Worm (Caenorhabditis elegans) whole organism, L4 larva: ENCODE measurements around the gene T19D12.10.
A peak's percentile ranks its signal among the peaks of the same experiment; 100 is the strongest.

Experiments
- F44E2.7 ChIP-seq: fragments of 200-800 bp; sonication (Bioruptor generic); IDR thresholded peaks from 2 replicates; pipeline ENCODE4 v2.1.2; 2022; ENCODE audit warnings: missing genetic modification characterization, missing compliant biosample characterization
- F49E8.2 ChIP-seq: sonication (generic microtip); optimal IDR thresholded peaks from 2 replicates; lab custom pipeline; 2016; ENCODE audit warnings: missing compliant biosample characterization, mild to moderate bottlenecking, missing genetic modification characterization, borderline replicate concordance
- R02D3.7 ChIP-seq: fragments of 150-350 bp; sonication (generic microtip); optimal IDR thresholded peaks from 3 replicates; lab custom pipeline; 2014; ENCODE audit warnings: missing biosample characterization, missing genetic modification characterization
- T20F7.1 ChIP-seq: fragments of 200-800 bp; sonication (Bioruptor generic); optimal IDR thresholded peaks from 2 replicates; lab custom pipeline; 2018; ENCODE audit warnings: mild to moderate bottlenecking, missing genetic modification characterization, missing compliant biosample characterization
- Y105C5A.15 ChIP-seq: fragments of 200-800 bp; sonication (Bioruptor generic); IDR thresholded peaks from 2 replicates; pipeline ENCODE4 v1.3.6; 2022; ENCODE audit warnings: missing genetic modification characterization, missing compliant biosample characterization
- Y75B8A.6 ChIP-seq: fragments of 200-800 bp; sonication (Bioruptor generic); IDR thresholded peaks from 2 replicates; pipeline ENCODE4 v1.3.6; 2022; ENCODE audit warnings: missing genetic modification reagents, missing genetic modification characterization, missing compliant biosample characterization
- aha-1 ChIP-seq: fragments of 150-350 bp; peaks from one replicate; lab custom pipeline; 2014; ENCODE audit warnings: missing biosample characterization, missing genetic modification characterization
- ama-1 ChIP-seq: fragments of 150-350 bp; optimal IDR thresholded peaks from 2 replicates; lab custom pipeline; 2014; ENCODE audit warnings: inconsistent platforms, mixed read lengths
- arid-1 ChIP-seq: fragments of 200-800 bp; sonication (Bioruptor generic); conservative IDR thresholded peaks from 2 replicates; pipeline ENCODE4 v1.3.6; 2022; ENCODE audit warnings: missing genetic modification reagents, missing genetic modification characterization, missing compliant biosample characterization
- ceh-32 ChIP-seq: sonication (generic microtip); optimal IDR thresholded peaks from 2 replicates; lab custom pipeline; 2016; ENCODE audit warnings: mild to moderate bottlenecking, missing genetic modification characterization, missing compliant biosample characterization; ENCODE audit not compliant: poor library complexity
- ceh-82 ChIP-seq: sonication (generic microtip); optimal IDR thresholded peaks from 2 replicates; lab custom pipeline; 2017; ENCODE audit warnings: missing biosample characterization, missing genetic modification characterization
- ces-1 ChIP-seq: fragments of 150-350 bp; sonication (generic microtip); optimal IDR thresholded peaks from 4 replicates; lab custom pipeline; 2014; ENCODE audit warnings: missing biosample characterization, missing genetic modification reagents, missing genetic modification characterization
- cey-2 ChIP-seq: sonication (generic microtip); optimal IDR thresholded peaks from 3 replicates; lab custom pipeline; 2017; ENCODE audit warnings: missing genetic modification characterization, mild to moderate bottlenecking, missing compliant biosample characterization, antibody characterized with exemption, borderline replicate concordance; ENCODE audit not compliant: insufficient read depth
- ctbp-1 ChIP-seq: fragments of 200-800 bp; sonication (Bioruptor generic); IDR thresholded peaks from 2 replicates; pipeline ENCODE4 v1.3.6; 2022; ENCODE audit warnings: missing genetic modification reagents, missing genetic modification characterization, missing compliant biosample characterization
- dmd-6 ChIP-seq: fragments of 200-800 bp; sonication (Bioruptor generic); IDR thresholded peaks from 2 replicates; pipeline ENCODE4 v1.3.6; 2022; ENCODE audit warnings: missing genetic modification reagents, missing genetic modification characterization, missing compliant biosample characterization
- dmd-9 ChIP-seq: fragments of 200-800 bp; sonication (Bioruptor generic); IDR thresholded peaks from 2 replicates; pipeline ENCODE4 v1.3.6; 2022; ENCODE audit warnings: missing genetic modification reagents, missing genetic modification characterization, missing compliant biosample characterization
- duxl-1 ChIP-seq: sonication (generic microtip); optimal IDR thresholded peaks from 2 replicates; lab custom pipeline; 2016; ENCODE audit warnings: mild to moderate bottlenecking, missing genetic modification characterization, moderate library complexity, missing compliant biosample characterization; ENCODE audit not compliant: poor library complexity
- egl-27 ChIP-seq: sonication (generic microtip); optimal IDR thresholded peaks from 3 replicates; lab custom pipeline; 2017; ENCODE audit warnings: missing biosample characterization, missing genetic modification reagents, missing genetic modification characterization
- egl-43 ChIP-seq: fragments of 200-800 bp; sonication (Bioruptor generic); IDR thresholded peaks from 2 replicates; pipeline ENCODE4 v1.3.6; 2022; ENCODE audit warnings: missing genetic modification reagents, missing genetic modification characterization, missing compliant biosample characterization
- hlh-30 ChIP-seq: sonication (generic microtip); optimal IDR thresholded peaks from 2 replicates; lab custom pipeline; 2017; ENCODE audit warnings: antibody characterized with exemption, mild to moderate bottlenecking, missing genetic modification characterization, missing compliant biosample characterization; ENCODE audit not compliant: insufficient read depth
- jun-1 ChIP-seq: fragments of 150-350 bp; optimal IDR thresholded peaks from 2 replicates; lab custom pipeline; 2014; ENCODE audit warnings: missing biosample characterization, missing genetic modification reagents, missing genetic modification characterization
- lin-1 ChIP-seq: fragments of 200-800 bp; sonication (Bioruptor generic); IDR thresholded peaks from 2 replicates; pipeline ENCODE4 v1.3.6; 2022; ENCODE audit warnings: missing genetic modification reagents, missing genetic modification characterization, missing compliant biosample characterization
- lin-13 ChIP-seq: fragments of 150-350 bp; optimal IDR thresholded peaks from 2 replicates; lab custom pipeline; 2014; ENCODE audit warnings: missing biosample characterization, missing genetic modification reagents, missing genetic modification characterization
- lin-29 ChIP-seq: fragments of 200-800 bp; sonication (Bioruptor generic); IDR thresholded peaks from 2 replicates; pipeline ENCODE4 v1.3.6; 2022; ENCODE audit warnings: missing genetic modification reagents, missing genetic modification characterization, missing compliant biosample characterization
- lin-38 ChIP-seq: fragments of 200-800 bp; sonication (Bioruptor generic); IDR thresholded peaks from 2 replicates; pipeline ENCODE4 v1.3.6; 2022; ENCODE audit warnings: missing genetic modification reagents, missing genetic modification characterization, missing compliant biosample characterization
- lin-39 ChIP-seq: fragments of 150-350 bp; optimal IDR thresholded peaks from 2 replicates; lab custom pipeline; 2014; ENCODE audit warnings: missing biosample characterization, missing genetic modification reagents, missing genetic modification characterization
- lsy-2 ChIP-seq, 2 experiments: fragments of 150-350 bp in 1 of 2; sonication (generic microtip) in 1 of 2; optimal IDR thresholded peaks; 2 replicates each; lab custom pipeline; 2014 to 2017; ENCODE audit warnings: missing biosample characterization in 2 of 2, missing genetic modification characterization in 2 of 2
- mdl-1 ChIP-seq, 2 experiments: fragments of 150-350 bp in 1 of 2; sonication (generic microtip) in 1 of 2; optimal IDR thresholded peaks; 2 replicates each; lab custom pipeline; 2014 to 2017; ENCODE audit warnings: missing biosample characterization in 2 of 2, missing genetic modification characterization in 2 of 2
- mxl-2 ChIP-seq: fragments of 200-800 bp; sonication (Bioruptor generic); conservative IDR thresholded peaks from 2 replicates; pipeline ENCODE4 v1.3.6; 2022; ENCODE audit warnings: missing genetic modification reagents, missing genetic modification characterization, missing compliant biosample characterization
- mxl-3 ChIP-seq: fragments of 200-800 bp; sonication (Bioruptor generic); optimal IDR thresholded peaks from 2 replicates; lab custom pipeline; 2018; ENCODE audit warnings: mild to moderate bottlenecking, missing genetic modification characterization, missing compliant biosample characterization
- php-3 ChIP-seq: fragments of 200-800 bp; sonication (Bioruptor generic); IDR thresholded peaks from 2 replicates; pipeline ENCODE4 v1.3.6; 2022; ENCODE audit warnings: missing genetic modification reagents, missing genetic modification characterization, missing compliant biosample characterization
- set-16 ChIP-seq: fragments of 200-800 bp; sonication (Bioruptor generic); IDR thresholded peaks from 2 replicates; pipeline ENCODE4 v1.3.6; 2022; ENCODE audit warnings: missing genetic modification reagents, missing genetic modification characterization, missing compliant biosample characterization
- snpc-4 ChIP-seq: fragments of 150-350 bp; optimal IDR thresholded peaks from 2 replicates; lab custom pipeline; 2014; ENCODE audit warnings: missing biosample characterization, missing genetic modification characterization
- spr-3 ChIP-seq: fragments of 200-800 bp; sonication (Bioruptor generic); optimal IDR thresholded peaks from 2 replicates; lab custom pipeline; 2018; ENCODE audit warnings: mild to moderate bottlenecking, missing genetic modification characterization, missing compliant biosample characterization
- unc-130 ChIP-seq: sonication (generic microtip); optimal IDR thresholded peaks from 2 replicates; lab custom pipeline; 2016; ENCODE audit warnings: missing genetic modification reagents, missing genetic modification characterization, missing compliant biosample characterization
- unc-39 ChIP-seq: sonication (generic microtip); optimal IDR thresholded peaks from 2 replicates; lab custom pipeline; 2017; ENCODE audit warnings: missing biosample characterization, missing genetic modification characterization
- unc-62 ChIP-seq, 3 experiments: fragments of 150-350 bp in 1 of 3; sonication (generic microtip); optimal IDR thresholded peaks in 2 of 3; peaks in 1 of 3; 1 replicate in 1 of 3; 2 replicates in 2 of 3; lab custom pipeline; 2014 to 2017; ENCODE audit warnings: missing biosample characterization in 3 of 3, missing genetic modification characterization in 3 of 3, missing genetic modification reagents in 3 of 3, missing genotype in 1 of 3
- vab-7 ChIP-seq: fragments of 200-800 bp; sonication (Bioruptor generic); IDR thresholded peaks from 2 replicates; pipeline ENCODE4 v1.3.6; 2022; ENCODE audit warnings: missing genetic modification reagents, missing genetic modification characterization, missing compliant biosample characterization
- zag-1 ChIP-seq: fragments of 150-350 bp; optimal IDR thresholded peaks from 2 replicates; lab custom pipeline; 2014; ENCODE audit warnings: missing biosample characterization, missing genetic modification characterization
- zip-11 ChIP-seq: fragments of 200-800 bp; sonication (Bioruptor generic); IDR thresholded peaks from 2 replicates; pipeline ENCODE4 v1.3.6; 2022; ENCODE audit warnings: missing genetic modification characterization, missing compliant biosample characterization

The T19D12.10 gene

DNA sequence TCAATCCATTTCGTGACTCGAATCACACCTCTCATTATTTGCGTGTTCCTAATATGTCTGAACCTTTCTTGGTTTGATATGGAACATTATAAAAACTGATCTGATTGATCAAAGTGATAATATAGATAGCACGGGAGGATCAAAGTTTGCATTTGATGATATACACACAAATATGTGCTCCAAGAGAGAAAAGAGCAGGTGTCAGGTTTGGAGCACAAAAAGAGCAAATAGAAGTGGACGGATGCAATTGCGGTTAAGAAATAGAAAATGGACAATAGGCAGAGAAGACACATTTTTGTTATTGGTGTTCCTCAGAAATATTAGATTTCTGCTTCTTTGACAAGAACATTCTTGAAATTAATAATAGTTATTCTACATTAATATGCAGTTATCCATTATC, 40.1 kb upstream of the T19D12.10 start, which contains the start of gene C18H9.1:
TSS of gene C18H9.1 (plus strand) at position 301 of the 400 bp plus-strand sequence.
- no peak for TF ChIP-seq set-16
- no peak for TF ChIP-seq unc-39
- no peak for TF ChIP-seq ctbp-1 (GFP tag; lab: Robert Waterston, UW)
- TF ChIP-seq ceh-32 (tag; lab: Kevin White, UChicago), result no peak
- no peak for TF ChIP-seq cey-2 (tag; lab: Kevin White, UChicago)
- no peak for TF ChIP-seq zip-11 (GFP tag; lab: Robert Waterston, UW)
- no peak for TF ChIP-seq spr-3
- TF ChIP-seq, all 104 proteins: peak for 0

ce11 chrII:6695388-6695787, 36.7 kb upstream of the T19D12.10 start, which contains the start of gene C18H9.5:
C18H9.5 (minus strand) TSS chrII:6695566.
- no peak for TF ChIP-seq ama-1 (lab: Kevin White, UChicago)
- no peak for TF ChIP-seq arid-1
- TF ChIP-seq hlh-30 (tag; lab: Kevin White, UChicago), result peak; percentile 52
- peak in 1 of 2 experiments; percentile 6 for TF ChIP-seq unc-62 (GFP tag; optimal IDR thresholded peaks at IDR 0.05 in 1 of 2; lab: Kevin White, UChicago)
- TF ChIP-seq unc-62 (tag; optimal IDR thresholded peaks at IDR 0.05; lab: Kevin White, UChicago), result no peak
- TF ChIP-seq dmd-6 (GFP tag; lab: Robert Waterston, UW), result 0 out of 2 replicates have a peak, but pooled peaks have one; percentile 8
- no peak for TF ChIP-seq T20F7.1 (GFP tag; lab: Kevin White, UChicago)
- TF ChIP-seq mxl-2 (GFP tag; lab: Robert Waterston, UW), result no peak
- no peak for TF ChIP-seq php-3
- no peak for TF ChIP-seq lin-39 (tag; lab: Kevin White, UChicago)
- no peak for TF ChIP-seq mdl-1 (tag; optimal IDR thresholded peaks at IDR 0.05; lab: Kevin White, UChicago)
- no peak for TF ChIP-seq ces-1
- no peak for TF ChIP-seq lin-13

DNA sequence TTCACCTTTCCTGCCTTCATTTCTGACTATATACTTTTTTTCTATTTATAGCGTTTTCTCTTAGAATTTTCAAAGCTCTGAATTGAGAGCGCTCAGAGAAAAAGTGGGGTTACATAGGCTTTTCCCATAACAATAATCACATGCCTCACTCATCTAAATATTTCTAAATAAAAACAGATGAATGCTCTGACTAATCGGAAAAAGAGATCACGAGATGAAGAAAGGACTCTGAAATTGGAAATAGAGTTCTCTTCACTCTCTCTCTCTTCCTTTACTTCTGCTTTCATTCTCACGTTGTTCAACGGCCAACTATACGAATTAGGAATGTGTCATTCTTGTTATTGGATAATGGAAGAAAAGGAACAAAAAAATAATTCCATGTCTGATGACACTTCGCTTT, 30.4 kb upstream of the T19D12.10 start:
- TF ChIP-seq hlh-30 (tag; lab: Kevin White, UChicago), result peak; percentile 51
- TF ChIP-seq egl-43, result no peak
- peak in 1 of 2 experiments; percentile 0 for TF ChIP-seq lsy-2 (tag; optimal IDR thresholded peaks at IDR 0.05; lab: Kevin White, UChicago)
- TF ChIP-seq dmd-6 (GFP tag; lab: Robert Waterston, UW), result no peak
- peak; percentile 37 for TF ChIP-seq aha-1 (tag; lab: Kevin White, UChicago)

DNA sequence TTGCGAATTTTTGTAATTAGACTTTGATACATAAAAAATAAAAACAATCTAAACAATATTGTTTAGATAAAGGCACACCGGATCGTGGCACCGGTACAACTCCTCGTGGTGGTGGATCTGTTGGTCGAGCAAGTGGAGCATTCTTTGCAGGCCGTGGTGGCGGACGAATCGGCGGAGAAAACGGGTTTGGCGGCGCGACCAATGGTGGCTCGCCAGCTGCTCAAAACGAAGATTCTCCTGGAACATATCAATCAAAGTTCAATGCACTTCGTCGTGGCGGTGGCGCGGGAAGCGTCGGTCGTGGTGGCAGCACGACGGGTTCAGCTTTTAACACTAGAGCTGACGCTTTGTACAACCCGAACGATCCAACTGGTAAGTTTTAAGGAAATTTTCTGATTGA, 27.3 kb upstream of the T19D12.10 start:
- TF ChIP-seq ceh-82 (tag; lab: Kevin White, UChicago) (no peak), aha-1 (tag; lab: Kevin White, UChicago) (peak; percentile 65), R02D3.7 (tag; lab: Kevin White, UChicago) (no peak), set-16 (peak; percentile 67; the same call in 1 of the 2 replicates), lin-1 (GFP tag; lab: Robert Waterston, UW) (no peak), dmd-9 (GFP tag; lab: Robert Waterston, UW) (no peak)

- TF ChIP-seq zag-1 (no peak), jun-1 (tag; lab: Kevin White, UChicago) (no peak), T20F7.1 (GFP tag; lab: Kevin White, UChicago) (no peak), ceh-32 (tag; lab: Kevin White, UChicago) (no peak), F44E2.7 (GFP tag; lab: Robert Waterston, UW) (no peak), lin-29 (GFP tag; lab: Robert Waterston, UW) (no peak), mxl-2 (GFP tag; lab: Robert Waterston, UW) (no peak), F49E8.2 (tag; lab: Kevin White, UChicago) (no peak), lin-39 (tag; lab: Kevin White, UChicago) (no peak), Y75B8A.6 (no peak), unc-130 (GFP tag; lab: Kevin White, UChicago) (no peak), unc-39 (no peak), egl-27 (tag; lab: Kevin White, UChicago) (no peak), vab-7 (peak; percentile 34; the same call in 1 of the 2 replicates), mxl-3 (GFP tag; lab: Kevin White, UChicago) (peak; percentile 79), cey-2 (tag; lab: Kevin White, UChicago) (no peak), Y105C5A.15 (GFP tag; lab: Robert Waterston, UW) (no peak), ces-1 (no peak), lin-38 (GFP tag; lab: Robert Waterston, UW) (no peak), hlh-30 (tag; lab: Kevin White, UChicago) (peak; percentile 71), snpc-4 (tag; lab: Kevin White, UChicago) (no peak), duxl-1 (tag; lab: Kevin White, UChicago) (no peak)
Measured at ce11 chrII:6683663-6684285, 25.1 kb upstream of the T19D12.10 start, which contains the start of gene gyf-1. gyf-1 (plus strand) TSS chrII:6684235.
